Worm (Caenorhabditis elegans): Measurements from ENCODE around the gene F53A9.7.
A peak's percentile ranks its signal among the peaks of the same experiment; 100 is the strongest.

ce11 chrX:8764044-8764443 lies 47.3 kb upstream of the F53A9.7 start:
- TF ChIP-seq lin-11 (tag; optimal IDR thresholded peaks at IDR 0.05): no peak
- TF ChIP-seq unc-62 (GFP tag; optimal IDR thresholded peaks at IDR 0.05): no peak
- TF ChIP-seq mab-5 (tag; optimal IDR thresholded peaks at IDR 0.05): peak; percentile 42
- TF ChIP-seq nhr-12 (tag; optimal IDR thresholded peaks at IDR 0.05): no peak
- TF ChIP-seq snpc-4 (tag; optimal IDR thresholded peaks at IDR 0.05): no peak
- no peak for TF ChIP-seq Y55F3AM.14 (GFP tag; optimal IDR thresholded peaks at IDR 0.05)
- no peak for TF ChIP-seq unc-55 (GFP tag; optimal IDR thresholded peaks at IDR 0.05)
- no peak for TF ChIP-seq nhr-23 (tag; optimal IDR thresholded peaks at IDR 0.05)
- TF ChIP-seq peb-1 (tag; optimal IDR thresholded peaks at IDR 0.05): no peak
- TF ChIP-seq nhr-77 (tag; optimal IDR thresholded peaks at IDR 0.05): no peak
- no peak for TF ChIP-seq lin-13 (GFP tag; optimal IDR thresholded peaks at IDR 0.05)
- TF ChIP-seq ZK546.5 (tag; optimal IDR thresholded peaks at IDR 0.05): no peak
